In genomic region chrX:3060066-3060465, dm6 we compare ENCODE assay signal across 5 fruit fly cellular contexts.
TF ChIP-seq lines count a peak whose summit lies in the region.

No protein-coding gene starts in this region.

- TF ChIP-seq CTCF in whole organism, embryonic (GFP tag; optimal IDR thresholded peaks at IDR 0.05; lab: Kevin White, UChicago) = no peak

TF ChIP-seq in whole organism, 6 proteins besides CTCF, POLR2A, EP300 and RAD21:
- TF ChIP-seq Dll (optimal IDR thresholded peaks at IDR 0.05; lab: Kevin White, UChicago) = no peak
- TF ChIP-seq CG8478 (optimal IDR thresholded peaks at IDR 0.05; lab: Kevin White, UChicago) = no peak
- peak; percentile 77 for TF ChIP-seq pan (optimal IDR thresholded peaks at IDR 0.05; lab: Kevin White, UChicago)
- no peak for TF ChIP-seq EcR (GFP tag; optimal IDR thresholded peaks at IDR 0.05; lab: Kevin White, UChicago)
- no peak for TF ChIP-seq usp (GFP tag; optimal IDR thresholded peaks at IDR 0.05; lab: Kevin White, UChicago)
- TF ChIP-seq psq (optimal IDR thresholded peaks at IDR 0.05; lab: Kevin White, UChicago) = no peak

TF ChIP-seq in whole organism, embryonic, 481 proteins besides CTCF, POLR2A, EP300 and RAD21:
- no peak for TF ChIP-seq nerfin-2 (GFP tag; IDR thresholded peaks at IDR 0.05; lab: Robert Waterston, UW; ENCODE audit: partially characterized antibody)
- no peak for TF ChIP-seq cas (GFP tag; IDR thresholded peaks at IDR 0.05; lab: Robert Waterston, UW)
- peak; percentile 37 for TF ChIP-seq Med (GFP tag; lab: Kevin White, UChicago)
- no peak for TF ChIP-seq ATbp (GFP tag; optimal IDR thresholded peaks at IDR 0.05; lab: Kevin White, UChicago)
- TF ChIP-seq D19B (GFP tag; optimal IDR thresholded peaks at IDR 0.05; lab: Kevin White, UChicago) = peak; percentile 37
- peak; percentile 39 for TF ChIP-seq sens (GFP tag; lab: Kevin White, UChicago)
- TF ChIP-seq bsh (GFP tag; optimal IDR thresholded peaks at IDR 0.05; lab: Kevin White, UChicago) = peak in 1 of 2 experiments; percentile 19

TF ChIP-seq in whole organism, prepupa, 60 proteins besides CTCF, POLR2A, EP300 and RAD21 (continues in another document):
- peak; percentile 48 for TF ChIP-seq fd59A (GFP tag; optimal IDR thresholded peaks at IDR 0.05; lab: Kevin White, UChicago)
- peak; percentile 44 for TF ChIP-seq CG34406 (GFP tag; optimal IDR thresholded peaks at IDR 0.05; lab: Kevin White, UChicago)
- peak; percentile 78 for TF ChIP-seq Eip78C (GFP tag; lab: Kevin White, UChicago)
- TF ChIP-seq Smox (GFP tag; optimal IDR thresholded peaks at IDR 0.05; lab: Kevin White, UChicago) = peak; percentile 60
- no peak for TF ChIP-seq CG6854 (GFP tag; optimal IDR thresholded peaks at IDR 0.05; lab: Kevin White, UChicago)
- peak; percentile 64 for TF ChIP-seq CG31627 (GFP tag; optimal IDR thresholded peaks at IDR 0.05; lab: Kevin White, UChicago)
- peak; percentile 58 for TF ChIP-seq CG10631 (GFP tag; optimal IDR thresholded peaks at IDR 0.05; lab: Kevin White, UChicago)
- TF ChIP-seq dsx (GFP tag; optimal IDR thresholded peaks at IDR 0.05; lab: Kevin White, UChicago; ENCODE audit: poor library complexity, severe bottlenecking) = no peak
- peak; percentile 76 for TF ChIP-seq topi (GFP tag; optimal IDR thresholded peaks at IDR 0.05; lab: Kevin White, UChicago)
- TF ChIP-seq vri (GFP tag; optimal IDR thresholded peaks at IDR 0.05; lab: Kevin White, UChicago) = no peak
- no peak for TF ChIP-seq CG11294 (GFP tag; IDR thresholded peaks at IDR 0.05; lab: Robert Waterston, UW)
- peak; percentile 46 for TF ChIP-seq spab (GFP tag; optimal IDR thresholded peaks at IDR 0.05; lab: Kevin White, UChicago)
- no peak for TF ChIP-seq CG16779 (tag; optimal IDR thresholded peaks at IDR 0.05; lab: Kevin White, UChicago)
- TF ChIP-seq CG8119 (GFP tag; IDR thresholded peaks at IDR 0.05; lab: Robert Waterston, UW) = no peak; the same call in 2 of the 3 replicates
- TF ChIP-seq salr (GFP tag; optimal IDR thresholded peaks at IDR 0.05; lab: Kevin White, UChicago) = peak; percentile 5 to 49
- TF ChIP-seq ss (GFP tag; optimal IDR thresholded peaks at IDR 0.05; lab: Kevin White, UChicago) = peak in 1 of 2 experiments; percentile 17
- peak; percentile 51 for TF ChIP-seq Sox15 (GFP tag; optimal IDR thresholded peaks at IDR 0.05; lab: Kevin White, UChicago)
- peak; percentile 27 for TF ChIP-seq CG6808 (GFP tag; optimal IDR thresholded peaks at IDR 0.05; lab: Kevin White, UChicago)
- no peak for TF ChIP-seq Hr38 (GFP tag; optimal IDR thresholded peaks at IDR 0.05; lab: Kevin White, UChicago)
- peak; percentile 64 for TF ChIP-seq CG10669 (GFP tag; optimal IDR thresholded peaks at IDR 0.05; lab: Kevin White, UChicago)
- no peak for TF ChIP-seq Lpt (GFP tag; optimal IDR thresholded peaks at IDR 0.05; lab: Kevin White, UChicago)
- TF ChIP-seq CG3919 (GFP tag; optimal IDR thresholded peaks at IDR 0.05; lab: Kevin White, UChicago) = peak; percentile 59
- peak; percentile 54 for TF ChIP-seq CG3032 (tag; optimal IDR thresholded peaks at IDR 0.05; lab: Kevin White, UChicago)
- peak; percentile 46 for TF ChIP-seq Eip75B (GFP tag; optimal IDR thresholded peaks at IDR 0.05; lab: Kevin White, UChicago)
- peak; percentile 32 for TF ChIP-seq CG11902 (GFP tag; optimal IDR thresholded peaks at IDR 0.05; lab: Kevin White, UChicago)
- no peak for TF ChIP-seq dac (GFP tag; optimal IDR thresholded peaks at IDR 0.05; lab: Kevin White, UChicago)

TF ChIP-seq in whole organism, pupa, 21 proteins besides CTCF, POLR2A, EP300 and RAD21:
- peak; percentile 40 for TF ChIP-seq CG8301 (tag; optimal IDR thresholded peaks at IDR 0.05; lab: Kevin White, UChicago)
- TF ChIP-seq Pif1A (GFP tag; optimal IDR thresholded peaks at IDR 0.05; lab: Kevin White, UChicago) = peak; percentile 39
- TF ChIP-seq CG9948 (tag; optimal IDR thresholded peaks at IDR 0.05; lab: Kevin White, UChicago) = peak; percentile 63
- no peak for TF ChIP-seq D1 (tag; optimal IDR thresholded peaks at IDR 0.05; lab: Kevin White, UChicago)
- TF ChIP-seq gl (tag; optimal IDR thresholded peaks at IDR 0.05; lab: Kevin White, UChicago) = peak; percentile 1
- no peak for TF ChIP-seq EcR (GFP tag; optimal IDR thresholded peaks at IDR 0.05; lab: Kevin White, UChicago)
- TF ChIP-seq CG32121 (GFP tag; IDR thresholded peaks at IDR 0.05; lab: Robert Waterston, UW) = no peak
- no peak for TF ChIP-seq rn (GFP tag; IDR thresholded peaks at IDR 0.05; lab: Robert Waterston, UW)
- peak; percentile 46 for TF ChIP-seq Pif1B (GFP tag; optimal IDR thresholded peaks at IDR 0.05; lab: Kevin White, UChicago)
- TF ChIP-seq CG4496 (GFP tag; IDR thresholded peaks at IDR 0.05; lab: Robert Waterston, UW) = no peak
- TF ChIP-seq CG34367 (tag; optimal IDR thresholded peaks at IDR 0.05; lab: Kevin White, UChicago) = peak; percentile 37
- TF ChIP-seq Ets98B (GFP tag; IDR thresholded peaks at IDR 0.05; lab: Robert Waterston, UW) = no peak
- peak; percentile 56 for TF ChIP-seq CG15710 (tag; optimal IDR thresholded peaks at IDR 0.05; lab: Kevin White, UChicago)
- TF ChIP-seq Snoo (tag; optimal IDR thresholded peaks at IDR 0.05; lab: Kevin White, UChicago) = peak; percentile 41
- TF ChIP-seq CG14655 (GFP tag; optimal IDR thresholded peaks at IDR 0.05; lab: Kevin White, UChicago) = peak; percentile 65
- peak; percentile 63 for TF ChIP-seq CG8159 (tag; optimal IDR thresholded peaks at IDR 0.05; lab: Kevin White, UChicago)
- peak; percentile 35 for TF ChIP-seq CG17806 (tag; optimal IDR thresholded peaks at IDR 0.05; lab: Kevin White, UChicago)

TF ChIP-seq in whole organism, wandering third instar larva, 38 proteins besides CTCF, POLR2A, EP300 and RAD21:
- no peak for TF ChIP-seq dsf (GFP tag; optimal IDR thresholded peaks at IDR 0.05; lab: Kevin White, UChicago; ENCODE audit: borderline replicate concordance)
- no peak for TF ChIP-seq brk (GFP tag; optimal IDR thresholded peaks at IDR 0.05; lab: Kevin White, UChicago)
- peak; percentile 63 for TF ChIP-seq psq (GFP tag; optimal IDR thresholded peaks at IDR 0.05; lab: Kevin White, UChicago)
- no peak for TF ChIP-seq jim (GFP tag; optimal IDR thresholded peaks at IDR 0.05; lab: Kevin White, UChicago)
- no peak for TF ChIP-seq Dif (GFP tag; optimal IDR thresholded peaks at IDR 0.05; lab: Kevin White, UChicago; ENCODE audit: partially characterized antibody)
- no peak for TF ChIP-seq Rel (GFP tag; optimal IDR thresholded peaks at IDR 0.05; lab: Kevin White, UChicago)
- TF ChIP-seq Rel (tag; optimal IDR thresholded peaks at IDR 0.05; lab: Kevin White, UChicago) = no peak
- TF ChIP-seq Hnf4 (GFP tag; optimal IDR thresholded peaks at IDR 0.05; lab: Kevin White, UChicago) = peak; percentile 32
- TF ChIP-seq foxo (GFP tag; optimal IDR thresholded peaks at IDR 0.05; lab: Kevin White, UChicago) = peak in 1 of 2 experiments; percentile 52
- TF ChIP-seq Sp1 (GFP tag; optimal IDR thresholded peaks at IDR 0.05; lab: Kevin White, UChicago) = peak; percentile 48
- no peak for TF ChIP-seq CG9705 (GFP tag; optimal IDR thresholded peaks at IDR 0.05; lab: Kevin White, UChicago)
- no peak for TF ChIP-seq lola (GFP tag; optimal IDR thresholded peaks at IDR 0.05; lab: Kevin White, UChicago)
- no peak for TF ChIP-seq pan (optimal IDR thresholded peaks at IDR 0.05; lab: Kevin White, UChicago)
- TF ChIP-seq br (GFP tag; optimal IDR thresholded peaks at IDR 0.05; lab: Kevin White, UChicago) = peak; percentile 53
- peak; percentile 49 for TF ChIP-seq HLH106 (tag; optimal IDR thresholded peaks at IDR 0.05; lab: Kevin White, UChicago)
- peak; percentile 76 for TF ChIP-seq woc (GFP tag; optimal IDR thresholded peaks at IDR 0.05; lab: Kevin White, UChicago)
- TF ChIP-seq Myc (optimal IDR thresholded peaks at IDR 0.05; lab: Kevin White, UChicago) = no peak
- no peak for TF ChIP-seq sv (GFP tag; optimal IDR thresholded peaks at IDR 0.05; lab: Kevin White, UChicago)
- no peak for TF ChIP-seq Dfd (GFP tag; optimal IDR thresholded peaks at IDR 0.05; lab: Kevin White, UChicago)
- peak; percentile 42 for TF ChIP-seq tai (GFP tag; optimal IDR thresholded peaks at IDR 0.05; lab: Kevin White, UChicago)
- TF ChIP-seq GATAd (GFP tag; optimal IDR thresholded peaks at IDR 0.05; lab: Kevin White, UChicago) = no peak
- TF ChIP-seq Vsx2 (GFP tag; optimal IDR thresholded peaks at IDR 0.05; lab: Kevin White, UChicago; ENCODE audit: partially characterized antibody) = no peak
- TF ChIP-seq CrebA (GFP tag; optimal IDR thresholded peaks at IDR 0.05; lab: Kevin White, UChicago; ENCODE audit: borderline replicate concordance) = no peak
- TF ChIP-seq Mio (GFP tag; optimal IDR thresholded peaks at IDR 0.05; lab: Kevin White, UChicago) = no peak
- TF ChIP-seq Abd-B (GFP tag; optimal IDR thresholded peaks at IDR 0.05; lab: Kevin White, UChicago) = no peak
- no peak for TF ChIP-seq CG32264 (GFP tag; optimal IDR thresholded peaks at IDR 0.05; lab: Kevin White, UChicago)
- TF ChIP-seq Hr78 (GFP tag; optimal IDR thresholded peaks at IDR 0.05; lab: Kevin White, UChicago) = no peak
- no peak for TF ChIP-seq dl (GFP tag; optimal IDR thresholded peaks at IDR 0.05; lab: Kevin White, UChicago; ENCODE audit: insufficient read depth in 1 of 2, partially characterized antibody in 2 of 2)
- TF ChIP-seq Hr83 (GFP tag; optimal IDR thresholded peaks at IDR 0.05; lab: Kevin White, UChicago; ENCODE audit: poor library complexity, severe bottlenecking) = no peak
- no peak for TF ChIP-seq usp (GFP tag; optimal IDR thresholded peaks at IDR 0.05; lab: Kevin White, UChicago)
- TF ChIP-seq dmrt93B (GFP tag; optimal IDR thresholded peaks at IDR 0.05; lab: Kevin White, UChicago) = peak; percentile 53
- TF ChIP-seq N (GFP tag; optimal IDR thresholded peaks at IDR 0.05; lab: Kevin White, UChicago) = no peak
- TF ChIP-seq Jra (GFP tag; optimal IDR thresholded peaks at IDR 0.05; lab: Kevin White, UChicago) = no peak
- peak; percentile 66 for TF ChIP-seq fru (GFP tag; optimal IDR thresholded peaks at IDR 0.05; lab: Kevin White, UChicago)
- no peak for TF ChIP-seq sage (GFP tag; optimal IDR thresholded peaks at IDR 0.05; lab: Kevin White, UChicago)
- peak; percentile 60 for TF ChIP-seq h (GFP tag; optimal IDR thresholded peaks at IDR 0.05; lab: Kevin White, UChicago)
- TF ChIP-seq OdsH (GFP tag; optimal IDR thresholded peaks at IDR 0.05; lab: Kevin White, UChicago) = peak; percentile 30
- TF ChIP-seq rgr (GFP tag; optimal IDR thresholded peaks at IDR 0.05; lab: Kevin White, UChicago) = peak; percentile 42
- TF ChIP-seq ey (GFP tag; optimal IDR thresholded peaks at IDR 0.05; lab: Kevin White, UChicago) = peak; percentile 64
